Fruit fly (Drosophila melanogaster) whole organism, embryonic: ENCODE measurements around the gene NANS.

ENCODE experiments used
- Abd-B ChIP-seq: fragments of 200-800 bp; sonication (Bioruptor generic); optimal IDR thresholded peaks from 2 replicates; lab custom pipeline; 2018; ENCODE audit warnings: missing biosample characterization, mild to moderate bottlenecking, missing genetic modification characterization, moderate library complexity
- Atf6 ChIP-seq: fragments of 200-800 bp; sonication (Bioruptor generic); IDR thresholded peaks from 2 replicates; pipeline ENCODE4 v1.3.6; 2022; ENCODE audit warnings: missing biosample characterization, missing genetic modification characterization
- Blimp-1 ChIP-seq: fragments of 200-800 bp; sonication (Bioruptor generic); optimal IDR thresholded peaks from 3 replicates; lab custom pipeline; 2018; ENCODE audit warnings: missing biosample characterization, missing genetic modification characterization, mild to moderate bottlenecking, moderate library complexity, missing genetic modification reagents
- BtbVII ChIP-seq: fragments of 200-800 bp; sonication (Bioruptor generic); optimal IDR thresholded peaks from 3 replicates; lab custom pipeline; 2017; ENCODE audit warnings: missing biosample characterization, mild to moderate bottlenecking, missing genetic modification characterization
- CG12236 ChIP-seq: fragments of 200-800 bp; sonication (Bioruptor generic); optimal IDR thresholded peaks from 2 replicates; lab custom pipeline; 2016; ENCODE audit warnings: missing biosample characterization, missing genetic modification characterization
- CG14860 ChIP-seq: fragments of 200-800 bp; sonication (Bioruptor generic); IDR thresholded peaks from 3 replicates; pipeline ENCODE4 v1.3.6; 2022; ENCODE audit warnings: missing biosample characterization, missing genetic modification characterization; ENCODE audit not compliant: partially characterized antibody
- CG15514 ChIP-seq: fragments of 200-800 bp; sonication (Bioruptor generic); optimal IDR thresholded peaks from 3 replicates; lab custom pipeline; 2017; ENCODE audit warnings: missing biosample characterization, missing genetic modification characterization, mild to moderate bottlenecking, moderate library complexity, missing genetic modification reagents
- CG17612 ChIP-seq: fragments of 200-800 bp; sonication (Bioruptor generic); IDR thresholded peaks from 2 replicates; pipeline ENCODE4 v1.3.6; 2022; ENCODE audit warnings: missing biosample characterization, missing genetic modification characterization
- CG1832 ChIP-seq: fragments of 200-800 bp; sonication (Bioruptor generic); optimal IDR thresholded peaks from 2 replicates; lab custom pipeline; 2017; ENCODE audit warnings: missing biosample characterization, mild to moderate bottlenecking, missing genetic modification characterization, inconsistent platforms
- CG18764 ChIP-seq: fragments of 200-800 bp; sonication (Bioruptor generic); optimal IDR thresholded peaks from 3 replicates; lab custom pipeline; 2016; ENCODE audit warnings: missing biosample characterization, missing genetic modification characterization
- CG30020 ChIP-seq: fragments of 200-800 bp; optimal IDR thresholded peaks from 2 replicates; lab custom pipeline; 2019; ENCODE audit warnings: missing biosample characterization, mild to moderate bottlenecking, missing genetic modification characterization, moderate library complexity
- CG31224 ChIP-seq: fragments of 200-800 bp; sonication (Bioruptor generic); IDR thresholded peaks from 2 replicates; pipeline ENCODE4 v1.3.6; 2022; ENCODE audit warnings: missing biosample characterization, missing genetic modification characterization
- CG43689 ChIP-seq: fragments of 200-800 bp; sonication (Bioruptor generic); IDR thresholded peaks from 2 replicates; pipeline ENCODE4 v1.3.6; 2022; ENCODE audit warnings: missing biosample characterization, missing genetic modification characterization
- CG4617 ChIP-seq: fragments of 200-800 bp; sonication (Bioruptor generic); optimal IDR thresholded peaks from 3 replicates; lab custom pipeline; 2016; ENCODE audit warnings: missing biosample characterization, missing genetic modification characterization, borderline replicate concordance
- CG4707 ChIP-seq: fragments of 200-800 bp; sonication (Bioruptor generic); optimal IDR thresholded peaks from 2 replicates; lab custom pipeline; 2018; ENCODE audit warnings: missing biosample characterization, mild to moderate bottlenecking, missing genetic modification characterization, moderate library complexity
- CG4854 ChIP-seq: fragments of 200-800 bp; sonication (Bioruptor generic); optimal IDR thresholded peaks from 2 replicates; lab custom pipeline; 2016; ENCODE audit warnings: missing biosample characterization, missing genetic modification characterization, inconsistent platforms
- CG5245 ChIP-seq: fragments of 200-800 bp; sonication (Bioruptor generic); optimal IDR thresholded peaks from 3 replicates; lab custom pipeline; 2016; ENCODE audit warnings: missing biosample characterization, missing genetic modification characterization
- CG7271 ChIP-seq: fragments of 200-800 bp; sonication (Bioruptor generic); optimal IDR thresholded peaks from 2 replicates; lab custom pipeline; 2018; ENCODE audit warnings: missing biosample characterization, mild to moderate bottlenecking, missing genetic modification characterization, moderate library complexity
- CG9876 ChIP-seq: fragments of 200-800 bp; sonication (Bioruptor generic); optimal IDR thresholded peaks from 2 replicates; lab custom pipeline; 2016; ENCODE audit warnings: missing biosample characterization, missing genetic modification characterization
- CrebB ChIP-seq: fragments of 200-800 bp; sonication (Bioruptor generic); optimal IDR thresholded peaks from 3 replicates; lab custom pipeline; 2018; ENCODE audit warnings: missing biosample characterization, mild to moderate bottlenecking, missing genetic modification characterization
- D19A ChIP-seq: fragments of 200-800 bp; optimal IDR thresholded peaks from 3 replicates; lab custom pipeline; 2019; ENCODE audit warnings: missing biosample characterization, mild to moderate bottlenecking, missing genetic modification characterization, moderate library complexity
- Dll ChIP-seq: fragments of 200-800 bp; sonication (Bioruptor generic); IDR thresholded peaks from 4 replicates; pipeline ENCODE4 v1.3.6; 2022; ENCODE audit warnings: missing biosample characterization, missing genetic modification characterization; ENCODE audit not compliant: partially characterized antibody
- ERR ChIP-seq: fragments of 200-800 bp; sonication (Bioruptor generic); optimal IDR thresholded peaks from 2 replicates; lab custom pipeline; 2016; ENCODE audit warnings: missing biosample characterization, missing genetic modification characterization
- HLHmδ ChIP-seq: fragments of 200-800 bp; sonication (Bioruptor generic); optimal IDR thresholded peaks from 2 replicates; lab custom pipeline; 2018; ENCODE audit warnings: missing biosample characterization, mild to moderate bottlenecking, missing genetic modification characterization, moderate library complexity
- Hr39 ChIP-seq: fragments of >200 bp; optimal IDR thresholded peaks from 2 replicates; lab custom pipeline; 2017
- Lhr ChIP-seq: fragments of 200-800 bp; sonication (Bioruptor generic); optimal IDR thresholded peaks from 3 replicates; lab custom pipeline; 2017; ENCODE audit warnings: mild to moderate bottlenecking, missing biosample characterization, missing genetic modification reagents, missing genetic modification characterization
- Med ChIP-seq: fragments of 200-800 bp; sonication (Bioruptor generic); peaks from one replicate; lab custom pipeline; 2016; ENCODE audit warnings: missing biosample characterization, missing genetic modification characterization, mild to moderate bottlenecking, inconsistent platforms, moderate library complexity
- Meics ChIP-seq: fragments of 200-800 bp; sonication (Bioruptor generic); optimal IDR thresholded peaks from 2 replicates; lab custom pipeline; 2017; ENCODE audit warnings: missing biosample characterization, mild to moderate bottlenecking, missing genetic modification characterization
- Nf-YC ChIP-seq: fragments of 200-800 bp; optimal IDR thresholded peaks from 3 replicates; lab custom pipeline; 2019; ENCODE audit warnings: missing biosample characterization, mild to moderate bottlenecking, missing genetic modification characterization, moderate library complexity
- Optix ChIP-seq: fragments of 200-800 bp; sonication (Bioruptor generic); IDR thresholded peaks from 3 replicates; pipeline ENCODE4 v1.3.6; 2022; ENCODE audit warnings: missing biosample characterization, missing genetic modification characterization
- Scr ChIP-seq: fragments of 200-800 bp; sonication (Bioruptor generic); IDR thresholded peaks from 2 replicates; pipeline ENCODE4 v1.3.6; 2022; ENCODE audit warnings: missing biosample characterization, missing genetic modification characterization; ENCODE audit not compliant: partially characterized antibody
- Sry-δ ChIP-seq: fragments of 200-800 bp; sonication (Bioruptor generic); optimal IDR thresholded peaks from 2 replicates; lab custom pipeline; 2016; ENCODE audit warnings: missing biosample characterization, missing genetic modification characterization
- Taf1 ChIP-seq: fragments of 200-800 bp; sonication (Bioruptor generic); IDR thresholded peaks from 2 replicates; pipeline ENCODE4 v1.3.6; 2022; ENCODE audit warnings: missing biosample characterization, missing genetic modification characterization
- ac ChIP-seq: fragments of 200-800 bp; sonication (Bioruptor generic); optimal IDR thresholded peaks from 3 replicates; lab custom pipeline; 2017; ENCODE audit warnings: missing biosample characterization, mild to moderate bottlenecking, missing genetic modification characterization
- ato ChIP-seq: fragments of 200-800 bp; sonication (Bioruptor generic); IDR thresholded peaks from 2 replicates; pipeline ENCODE4 v1.3.6; 2022; ENCODE audit warnings: missing biosample characterization, missing genetic modification characterization; ENCODE audit not compliant: partially characterized antibody
- bowl ChIP-seq: fragments of 200-800 bp; sonication (Bioruptor generic); IDR thresholded peaks from 2 replicates; pipeline ENCODE4 v1.3.6; 2022; ENCODE audit warnings: missing biosample characterization, missing genetic modification characterization
- chn ChIP-seq: fragments of 200-800 bp; sonication (Bioruptor generic); optimal IDR thresholded peaks from 2 replicates; lab custom pipeline; 2016; ENCODE audit warnings: missing biosample characterization, missing genetic modification characterization
- ftz-f1 ChIP-seq: fragments of 200-800 bp; sonication (Bioruptor generic); optimal IDR thresholded peaks from 2 replicates; lab custom pipeline; 2016; ENCODE audit warnings: missing biosample characterization, missing genetic modification characterization
- inv ChIP-seq: fragments of 200-800 bp; sonication (Bioruptor generic); IDR thresholded peaks from 2 replicates; pipeline ENCODE4 v1.3.6; 2022; ENCODE audit warnings: missing biosample characterization, missing genetic modification characterization; ENCODE audit not compliant: partially characterized antibody
- nau ChIP-seq: fragments of 200-800 bp; sonication (Bioruptor generic); optimal IDR thresholded peaks from 3 replicates; lab custom pipeline; 2017; ENCODE audit warnings: missing biosample characterization, mild to moderate bottlenecking, missing genetic modification characterization, missing genetic modification reagents
- nmo ChIP-seq: fragments of 200-800 bp; sonication (Bioruptor generic); optimal IDR thresholded peaks from 2 replicates; lab custom pipeline; 2018; ENCODE audit warnings: missing biosample characterization, mild to moderate bottlenecking, missing genetic modification characterization, moderate library complexity
- org-1 ChIP-seq: fragments of 200-800 bp; sonication (Bioruptor generic); optimal IDR thresholded peaks from 2 replicates; lab custom pipeline; 2017; ENCODE audit warnings: missing biosample characterization, missing genetic modification characterization
- pb ChIP-seq: fragments of 200-800 bp; sonication (Bioruptor generic); optimal IDR thresholded peaks from 3 replicates; lab custom pipeline; 2016; ENCODE audit warnings: missing biosample characterization, missing genetic modification characterization
- row ChIP-seq: fragments of 200-800 bp; sonication (Bioruptor generic); IDR thresholded peaks from 3 replicates; pipeline ENCODE4 v1.3.6; 2022; ENCODE audit warnings: missing biosample characterization, missing genetic modification characterization
- scrt ChIP-seq: fragments of 200-800 bp; sonication (Bioruptor generic); optimal IDR thresholded peaks from 2 replicates; lab custom pipeline; 2018; ENCODE audit warnings: missing biosample characterization, mild to moderate bottlenecking, missing genetic modification characterization, moderate library complexity
- sens-2 ChIP-seq: fragments of 200-800 bp; sonication (Bioruptor generic); IDR thresholded peaks from 2 replicates; pipeline ENCODE4 v1.3.6; 2022; ENCODE audit warnings: missing biosample characterization, missing genetic modification characterization
- toy ChIP-seq: fragments of 200-800 bp; sonication (Bioruptor generic); IDR thresholded peaks from 2 replicates; pipeline ENCODE4 v1.3.6; 2022; ENCODE audit warnings: missing biosample characterization, missing genetic modification characterization
- tx ChIP-seq: fragments of 200-800 bp; sonication (Bioruptor generic); optimal IDR thresholded peaks from 2 replicates; lab custom pipeline; 2016; ENCODE audit warnings: missing biosample characterization, missing genetic modification characterization
- usp ChIP-seq: fragments of >200 bp; optimal IDR thresholded peaks from 2 replicates; lab custom pipeline; 2017; ENCODE audit warnings: missing biosample characterization, missing genetic modification characterization
- wor ChIP-seq: fragments of 200-800 bp; sonication (Bioruptor generic); IDR thresholded peaks from 2 replicates; pipeline ENCODE4 v1.3.6; 2022; ENCODE audit warnings: missing biosample characterization, missing genetic modification characterization
- zen2 ChIP-seq: fragments of 200-800 bp; sonication (Bioruptor generic); IDR thresholded peaks from 3 replicates; pipeline ENCODE4 v1.3.6; 2022; ENCODE audit warnings: missing biosample characterization, missing genetic modification characterization; ENCODE audit not compliant: partially characterized antibody

The NANS gene

dm6 chr3R:12448889-12449314 lies 22.5 kb downstream of the NANS start, which contains the start of gene CG18549 (continued):
- peak; percentile 87 for TF ChIP-seq Sry-δ (GFP tag; lab: Kevin White, UChicago)
- TF ChIP-seq Med, result peak; percentile 100
- peak; percentile 99 for TF ChIP-seq scrt (GFP tag; lab: Kevin White, UChicago)
- peak; percentile 99 for TF ChIP-seq toy (GFP tag; lab: Robert Waterston, UW)
- peak; percentile 100 for TF ChIP-seq Meics
- peak; percentile 98 for TF ChIP-seq CG31224 (GFP tag; lab: Robert Waterston, UW)
- TF ChIP-seq row (GFP tag; lab: Robert Waterston, UW), result peak; percentile 100
- peak; percentile 98 for TF ChIP-seq pb (GFP tag; lab: Kevin White, UChicago)
- peak; percentile 100 for TF ChIP-seq CG5245 (GFP tag; lab: Kevin White, UChicago)
- TF ChIP-seq ato (GFP tag; lab: Robert Waterston, UW), result peak; percentile 71
- TF ChIP-seq org-1 (GFP tag; lab: Kevin White, UChicago), result peak; percentile 99
- TF ChIP-seq ftz-f1, result peak; percentile 94
- peak; percentile 100 for TF ChIP-seq nau
- peak; percentile 99 for TF ChIP-seq Optix (GFP tag; lab: Robert Waterston, UW)
- TF ChIP-seq CG7271 (tag; lab: Kevin White, UChicago), result peak; percentile 99
- peak; percentile 85 for TF ChIP-seq Scr (GFP tag; lab: Robert Waterston, UW)
- TF ChIP-seq Taf1 (GFP tag; lab: Robert Waterston, UW), result peak; percentile 98
- TF ChIP-seq zen2 (GFP tag; lab: Robert Waterston, UW), result peak; percentile 84
- TF ChIP-seq CG9876 (GFP tag; lab: Kevin White, UChicago), result peak; percentile 96
- TF ChIP-seq HLHmδ, result no peak
- peak; percentile 99 for TF ChIP-seq Blimp-1 (GFP tag; lab: Kevin White, UChicago)
- TF ChIP-seq CG1832 (GFP tag; lab: Kevin White, UChicago), result no peak
- peak; percentile 100 for TF ChIP-seq bowl (GFP tag; lab: Robert Waterston, UW)
- TF ChIP-seq CG15514, result peak; percentile 96
- TF ChIP-seq D19A (tag; lab: Kevin White, UChicago), result peak; percentile 100
- TF ChIP-seq Dll (GFP tag; lab: Robert Waterston, UW), result peak; percentile 90
- TF ChIP-seq CG18764, result peak; percentile 99
- no peak for TF ChIP-seq Hr39
- TF ChIP-seq ac (GFP tag; lab: Kevin White, UChicago), result peak; percentile 98
- peak; percentile 100 for TF ChIP-seq Atf6 (GFP tag; lab: Robert Waterston, UW)
- peak; percentile 100 for TF ChIP-seq Abd-B (GFP tag; lab: Kevin White, UChicago)
- peak; percentile 100 for TF ChIP-seq wor
- TF ChIP-seq Lhr (GFP tag; lab: Kevin White, UChicago), result peak; percentile 99
- TF ChIP-seq usp (GFP tag; lab: Kevin White, UChicago), result no peak
- peak; percentile 99 for TF ChIP-seq CG4617
- peak; percentile 94 for TF ChIP-seq CG30020 (tag; lab: Kevin White, UChicago)
- peak; percentile 100 for TF ChIP-seq chn (GFP tag; lab: Kevin White, UChicago)
- TF ChIP-seq ERR (GFP tag; lab: Kevin White, UChicago), result peak; percentile 98
- TF ChIP-seq CrebB (tag; lab: Kevin White, UChicago), result peak; percentile 100
- TF ChIP-seq tx (GFP tag; lab: Kevin White, UChicago), result peak; percentile 99
- peak; percentile 68 for TF ChIP-seq inv (GFP tag; lab: Robert Waterston, UW)
- TF ChIP-seq CG43689 (GFP tag; lab: Robert Waterston, UW), result peak; percentile 99
- peak; percentile 99 for TF ChIP-seq CG4854
- TF ChIP-seq CG17612 (GFP tag; lab: Robert Waterston, UW), result peak; percentile 99
- TF ChIP-seq sens-2 (GFP tag; lab: Robert Waterston, UW), result peak; percentile 100
- peak; percentile 100 for TF ChIP-seq nmo
- TF ChIP-seq CG14860 (GFP tag; lab: Robert Waterston, UW), result peak; percentile 65
- TF ChIP-seq BtbVII (GFP tag; lab: Kevin White, UChicago), result peak; percentile 100
- peak; percentile 99 for TF ChIP-seq CG12236
- TF ChIP-seq Nf-YC (tag; lab: Kevin White, UChicago), result peak; percentile 95
- peak; percentile 99 for TF ChIP-seq CG4707 (GFP tag; lab: Kevin White, UChicago)
